Worm (Caenorhabditis elegans) whole organism, L1 larva: ENCODE data around the gene pfd-4.

Experiments used
- ceh-82 ChIP-seq, 3 experiments: fragments of 150-350 bp in 1 of 3; sonication (generic microtip) in 2 of 3; optimal IDR thresholded peaks; 2 replicates each; lab custom pipeline; 2014 to 2017; ENCODE audit warnings: missing biosample characterization in 3 of 3, missing genetic modification characterization in 3 of 3
- egl-27 ChIP-seq, 2 experiments: fragments of 150-350 bp in 1 of 2; sonication (generic microtip); optimal IDR thresholded peaks; 3 replicates each; lab custom pipeline; 2017 to 2018; ENCODE audit warnings: missing biosample characterization in 2 of 2, missing genetic modification characterization in 2 of 2, missing genetic modification reagents in 2 of 2
- fkh-10 ChIP-seq: sonication (generic microtip); optimal IDR thresholded peaks from 2 replicates; lab custom pipeline; 2017; ENCODE audit warnings: missing biosample characterization, missing genetic modification reagents, missing genetic modification characterization
- fos-1 ChIP-seq: fragments of 150-350 bp; optimal IDR thresholded peaks from 2 replicates; lab custom pipeline; 2014; ENCODE audit warnings: missing biosample characterization, missing genetic modification characterization
- lsy-2 ChIP-seq, 2 experiments: fragments of 150-350 bp; optimal IDR thresholded peaks; 2 replicates each; lab custom pipeline; 2014; ENCODE audit warnings: missing biosample characterization in 2 of 2, missing genetic modification characterization in 2 of 2
- unc-62 ChIP-seq: fragments of 150-350 bp; optimal IDR thresholded peaks from 2 replicates; lab custom pipeline; 2014; ENCODE audit warnings: missing biosample characterization, missing genetic modification reagents, missing genetic modification characterization

- TF ChIP-seq egl-27 (tag; optimal IDR thresholded peaks at IDR 0.05; lab: Kevin White, UChicago) (no peak), unc-62 (no peak), fos-1 (tag; lab: Kevin White, UChicago) (no peak), ceh-82 (tag; optimal IDR thresholded peaks at IDR 0.05; lab: Kevin White, UChicago) (no peak), fkh-10 (GFP tag; lab: Kevin White, UChicago) (no peak), lsy-2 (tag; optimal IDR thresholded peaks at IDR 0.05; lab: Kevin White, UChicago) (no peak)
Measured at ce11 chrIV:11340735-11341443, 25.9 kb downstream of the pfd-4 start.
